Fruit fly (Drosophila melanogaster) whole organism, embryonic: Measurements from ENCODE around the gene stol.

Source experiments
- Adf1 ChIP-seq: fragments of 200-800 bp; sonication (Bioruptor generic); IDR thresholded peaks from 2 replicates; pipeline ENCODE4 v1.3.6; 2022; ENCODE audit warnings: missing biosample characterization, missing genetic modification characterization
- CG10565 ChIP-seq: fragments of 200-800 bp; sonication (Bioruptor generic); optimal IDR thresholded peaks from 3 replicates; lab custom pipeline; 2016; ENCODE audit warnings: missing biosample characterization, mild to moderate bottlenecking, missing genetic modification characterization
- CG11456 ChIP-seq: fragments of 200-800 bp; sonication (Bioruptor generic); IDR thresholded peaks from 3 replicates; pipeline ENCODE4 v1.3.6; 2022; ENCODE audit warnings: missing biosample characterization, missing genetic modification characterization
- CG12391 ChIP-seq: fragments of 200-800 bp; sonication (Bioruptor generic); optimal IDR thresholded peaks from 3 replicates; lab custom pipeline; 2018; ENCODE audit warnings: missing biosample characterization, mild to moderate bottlenecking, missing genetic modification characterization, moderate library complexity
- CG12659 ChIP-seq: fragments of 200-800 bp; sonication (Bioruptor generic); optimal IDR thresholded peaks from 3 replicates; lab custom pipeline; 2017; ENCODE audit warnings: mild to moderate bottlenecking, missing biosample characterization, missing genetic modification reagents, missing genetic modification characterization
- CG13624 ChIP-seq: fragments of 200-800 bp; sonication (Bioruptor generic); optimal IDR thresholded peaks from 2 replicates; lab custom pipeline; 2016; ENCODE audit warnings: missing biosample characterization, missing genetic modification characterization
- CG14710 ChIP-seq: fragments of 200-800 bp; sonication (Bioruptor generic); optimal IDR thresholded peaks from 3 replicates; lab custom pipeline; 2019; ENCODE audit warnings: missing biosample characterization, mild to moderate bottlenecking, missing genetic modification characterization, moderate library complexity
- CG15269 ChIP-seq: fragments of 200-800 bp; sonication (Bioruptor generic); optimal IDR thresholded peaks from 2 replicates; lab custom pipeline; 2018; ENCODE audit warnings: missing biosample characterization, mild to moderate bottlenecking, missing genetic modification characterization, moderate library complexity
- CG16779 ChIP-seq: fragments of 200-800 bp; sonication (Bioruptor generic); IDR thresholded peaks from 2 replicates; pipeline ENCODE4 v1.3.6; 2022; ENCODE audit warnings: missing biosample characterization, missing genetic modification characterization
- CG16863 ChIP-seq: fragments of 200-800 bp; sonication (Bioruptor generic); optimal IDR thresholded peaks from 3 replicates; lab custom pipeline; 2016; ENCODE audit warnings: missing biosample characterization, missing genetic modification characterization
- CG33213 ChIP-seq: fragments of 200-800 bp; sonication (Bioruptor generic); optimal IDR thresholded peaks from 3 replicates; lab custom pipeline; 2016; ENCODE audit warnings: missing biosample characterization, missing genetic modification characterization
- CG34224 ChIP-seq: fragments of 200-800 bp; sonication (Bioruptor generic); IDR thresholded peaks from 3 replicates; pipeline ENCODE4 v1.3.6; 2022; ENCODE audit warnings: missing biosample characterization, missing genetic modification characterization; ENCODE audit not compliant: partially characterized antibody
- CG6272 ChIP-seq: fragments of 200-800 bp; sonication (Bioruptor generic); IDR thresholded peaks from 2 replicates; pipeline ENCODE4 v1.3.6; 2022; ENCODE audit warnings: missing biosample characterization, missing genetic modification characterization
- CG7357 ChIP-seq: fragments of 200-800 bp; sonication (Bioruptor generic); IDR thresholded peaks from 3 replicates; pipeline ENCODE4 v1.3.6; 2022; ENCODE audit warnings: missing biosample characterization, missing genetic modification characterization
- Camta ChIP-seq: fragments of 200-800 bp; sonication (Bioruptor generic); optimal IDR thresholded peaks from 2 replicates; lab custom pipeline; 2016; ENCODE audit warnings: missing biosample characterization, missing genetic modification characterization
- CkIIα-i1 ChIP-seq: fragments of 200-800 bp; sonication (Bioruptor generic); IDR thresholded peaks from 2 replicates; pipeline ENCODE4 v1.3.6; 2022; ENCODE audit warnings: missing biosample characterization, missing genetic modification characterization
- Deaf1 ChIP-seq: fragments of 200-800 bp; optimal IDR thresholded peaks from 3 replicates; lab custom pipeline; 2019; ENCODE audit warnings: missing biosample characterization, mild to moderate bottlenecking, missing genetic modification characterization, moderate library complexity
- Dip3 ChIP-seq: fragments of 200-800 bp; sonication (Bioruptor generic); optimal IDR thresholded peaks from 3 replicates; lab custom pipeline; 2016; ENCODE audit warnings: missing biosample characterization, missing genetic modification characterization
- Elba2 ChIP-seq: fragments of 200-800 bp; sonication (Bioruptor generic); optimal IDR thresholded peaks from 3 replicates; lab custom pipeline; 2016; ENCODE audit warnings: missing biosample characterization, missing genetic modification characterization
- HHEX ChIP-seq: fragments of 200-800 bp; sonication (Bioruptor generic); optimal IDR thresholded peaks from 3 replicates; lab custom pipeline; 2017; ENCODE audit warnings: missing biosample characterization, mild to moderate bottlenecking, missing genetic modification characterization, missing genetic modification reagents
- HLH3B ChIP-seq: fragments of 200-800 bp; sonication (Bioruptor generic); IDR thresholded peaks from 2 replicates; pipeline ENCODE4 v1.3.6; 2022; ENCODE audit warnings: missing biosample characterization, missing genetic modification characterization
- Hey ChIP-seq: fragments of 200-800 bp; sonication (Bioruptor generic); optimal IDR thresholded peaks from 3 replicates; lab custom pipeline; 2018; ENCODE audit warnings: missing biosample characterization, mild to moderate bottlenecking, missing genetic modification characterization
- Hr51 ChIP-seq, 2 experiments: fragments of 200-800 bp; sonication (Bioruptor generic); optimal IDR thresholded peaks; 2 replicates in 1 of 2; 3 replicates in 1 of 2; lab custom pipeline; 2016 to 2018; ENCODE audit warnings: missing biosample characterization in 2 of 2, missing genetic modification characterization in 2 of 2, mild to moderate bottlenecking in 1 of 2, moderate library complexity in 1 of 2
- Mrtf ChIP-seq: fragments of 200-800 bp; sonication (Bioruptor generic); IDR thresholded peaks from 3 replicates; pipeline ENCODE4 v1.3.6; 2022; ENCODE audit warnings: missing biosample characterization, missing genetic modification characterization
- Nf-YB ChIP-seq: fragments of 200-800 bp; sonication (Bioruptor generic); optimal IDR thresholded peaks from 3 replicates; lab custom pipeline; 2019; ENCODE audit warnings: missing biosample characterization, mild to moderate bottlenecking, missing genetic modification characterization, moderate library complexity
- Rx ChIP-seq: fragments of 200-800 bp; sonication (Bioruptor generic); IDR thresholded peaks from 2 replicates; pipeline ENCODE4 v1.3.6; 2022; ENCODE audit warnings: missing biosample characterization, missing genetic modification characterization
- Side ChIP-seq: fragments of 200-800 bp; sonication (Bioruptor generic); optimal IDR thresholded peaks from 2 replicates; lab custom pipeline; 2016; ENCODE audit warnings: missing biosample characterization, missing genetic modification characterization
- Six4 ChIP-seq: fragments of 200-800 bp; sonication (Bioruptor generic); optimal IDR thresholded peaks from 2 replicates; lab custom pipeline; 2016; ENCODE audit warnings: missing biosample characterization, missing genetic modification characterization
- ac ChIP-seq: fragments of 200-800 bp; sonication (Bioruptor generic); optimal IDR thresholded peaks from 3 replicates; lab custom pipeline; 2017; ENCODE audit warnings: missing biosample characterization, mild to moderate bottlenecking, missing genetic modification characterization
- al ChIP-seq: fragments of 200-800 bp; sonication (Bioruptor generic); IDR thresholded peaks from 2 replicates; pipeline ENCODE4 v1.3.6; 2022; ENCODE audit warnings: missing biosample characterization, missing genetic modification characterization
- amos ChIP-seq: fragments of 200-800 bp; sonication (Bioruptor generic); IDR thresholded peaks from 2 replicates; pipeline ENCODE4 v1.3.6; 2022; ENCODE audit warnings: missing biosample characterization, missing genetic modification characterization; ENCODE audit not compliant: partially characterized antibody
- ara ChIP-seq: fragments of 200-800 bp; sonication (Bioruptor generic); IDR thresholded peaks from 2 replicates; pipeline ENCODE4 v1.3.6; 2022; ENCODE audit warnings: missing biosample characterization, missing genetic modification characterization
- ase ChIP-seq: fragments of 200-800 bp; sonication (Bioruptor generic); IDR thresholded peaks from 3 replicates; pipeline ENCODE4 v1.3.6; 2022; ENCODE audit warnings: missing biosample characterization, missing genetic modification characterization
- ash1 ChIP-seq: fragments of 200-800 bp; sonication (Bioruptor generic); optimal IDR thresholded peaks from 2 replicates; lab custom pipeline; 2018; ENCODE audit warnings: missing biosample characterization, mild to moderate bottlenecking, missing genetic modification characterization
- bbx ChIP-seq: fragments of 200-800 bp; sonication (Bioruptor generic); IDR thresholded peaks from 2 replicates; pipeline ENCODE4 v1.3.6; 2022; ENCODE audit warnings: missing biosample characterization, missing genetic modification characterization; ENCODE audit not compliant: partially characterized antibody
- corto ChIP-seq: fragments of 200-800 bp; sonication (Bioruptor generic); optimal IDR thresholded peaks from 2 replicates; lab custom pipeline; 2016; ENCODE audit warnings: missing biosample characterization, mild to moderate bottlenecking, missing genetic modification characterization, moderate library complexity
- gce ChIP-seq: fragments of 200-800 bp; sonication (Bioruptor generic); IDR thresholded peaks from 3 replicates; pipeline ENCODE4 v1.3.6; 2022; ENCODE audit warnings: missing biosample characterization, missing genetic modification characterization
- ind ChIP-seq: fragments of 200-800 bp; sonication (Bioruptor generic); optimal IDR thresholded peaks from 3 replicates; lab custom pipeline; 2016; ENCODE audit warnings: missing biosample characterization, missing genetic modification characterization
- ken ChIP-seq: fragments of 200-800 bp; sonication (Bioruptor generic); IDR thresholded peaks from 3 replicates; pipeline ENCODE4 v1.3.6; 2022; ENCODE audit warnings: missing biosample characterization, missing genetic modification characterization
- otp ChIP-seq: fragments of 200-800 bp; sonication (Bioruptor generic); IDR thresholded peaks from 3 replicates; pipeline ENCODE4, ENCODE4 v1.3.6; 2022; ENCODE audit warnings: missing biosample characterization, missing genetic modification characterization
- pb ChIP-seq: fragments of 200-800 bp; sonication (Bioruptor generic); optimal IDR thresholded peaks from 3 replicates; lab custom pipeline; 2016; ENCODE audit warnings: missing biosample characterization, missing genetic modification characterization
- peb ChIP-seq: fragments of 200-800 bp; sonication (Bioruptor generic); IDR thresholded peaks from 2 replicates; pipeline ENCODE4 v1.3.6; 2022; ENCODE audit warnings: missing biosample characterization, missing genetic modification characterization
- pfk ChIP-seq: fragments of 200-800 bp; sonication (Bioruptor generic); optimal IDR thresholded peaks from 2 replicates; lab custom pipeline; 2018; ENCODE audit warnings: missing biosample characterization, mild to moderate bottlenecking, missing genetic modification characterization, moderate library complexity
- sima ChIP-seq: fragments of 200-800 bp; sonication (Bioruptor generic); optimal IDR thresholded peaks from 2 replicates; lab custom pipeline; 2016; ENCODE audit warnings: missing biosample characterization, missing genetic modification characterization
- sisA ChIP-seq: fragments of 200-800 bp; sonication (Bioruptor generic); IDR thresholded peaks from 2 replicates; pipeline ENCODE4 v1.3.6; 2022; ENCODE audit warnings: missing biosample characterization, missing genetic modification characterization
- so ChIP-seq: fragments of 200-800 bp; sonication (Bioruptor generic); IDR thresholded peaks from 3 replicates; pipeline ENCODE4 v1.3.6; 2022; ENCODE audit warnings: missing biosample characterization, missing genetic modification characterization
- sob ChIP-seq: fragments of 200-800 bp; sonication (Bioruptor generic); IDR thresholded peaks from 2 replicates; pipeline ENCODE4 v1.3.6; 2022; ENCODE audit warnings: missing biosample characterization, missing genetic modification characterization
- tna ChIP-seq: fragments of 200-800 bp; sonication (Bioruptor generic); IDR thresholded peaks from 2 replicates; pipeline ENCODE4 v1.3.6; 2022; ENCODE audit warnings: missing biosample characterization, missing genetic modification characterization; ENCODE audit not compliant: partially characterized antibody
- toy ChIP-seq: fragments of 200-800 bp; sonication (Bioruptor generic); IDR thresholded peaks from 2 replicates; pipeline ENCODE4 v1.3.6; 2022; ENCODE audit warnings: missing biosample characterization, missing genetic modification characterization
- trem ChIP-seq: fragments of 200-800 bp; optimal IDR thresholded peaks from 3 replicates; lab custom pipeline; 2019; ENCODE audit warnings: missing biosample characterization, mild to moderate bottlenecking, missing genetic modification characterization, moderate library complexity

stol gene

dm6 chr2L:15750523-15751258, 32.6 kb upstream of the stol start, which contains the start of gene ND-B17 (continued):
- TF ChIP-seq ara (GFP tag; lab: Robert Waterston, UW) (no peak), CG11456 (GFP tag; lab: Robert Waterston, UW) (peak; percentile 82), pb (GFP tag; lab: Kevin White, UChicago) (no peak), CG7357 (GFP tag; lab: Robert Waterston, UW) (no peak), Camta (GFP tag; lab: Kevin White, UChicago) (peak; percentile 48), Nf-YB (GFP tag; lab: Kevin White, UChicago) (no peak), CG12391 (tag; lab: Kevin White, UChicago) (peak; percentile 50), HHEX (GFP tag; lab: Kevin White, UChicago) (no peak), gce (GFP tag; lab: Robert Waterston, UW) (no peak), ash1 (GFP tag; lab: Kevin White, UChicago) (no peak), CG16863 (peak; percentile 57), Hr51 (GFP tag; optimal IDR thresholded peaks at IDR 0.05; lab: Kevin White, UChicago) (peak in 1 of 2 experiments; percentile 37), ken (GFP tag; lab: Robert Waterston, UW) (peak; percentile 75), toy (GFP tag; lab: Robert Waterston, UW) (no peak), ind (GFP tag; lab: Kevin White, UChicago) (peak; percentile 5), pfk (GFP tag; lab: Kevin White, UChicago) (no peak), CG10565 (GFP tag; lab: Kevin White, UChicago) (no peak), CG13624 (peak; percentile 35), trem (tag; lab: Kevin White, UChicago) (peak; percentile 32), amos (GFP tag; lab: Robert Waterston, UW) (0 out of 2 replicates have a peak, but pooled peaks have one; percentile 10), ase (GFP tag; lab: Robert Waterston, UW) (no peak), bbx (GFP tag; lab: Robert Waterston, UW) (peak; percentile 31; the same call in 1 of the 2 replicates), CkIIα-i1 (no peak), Six4 (GFP tag; lab: Kevin White, UChicago) (peak; percentile 27), CG12659 (GFP tag; lab: Kevin White, UChicago) (peak; percentile 36), CG6272 (no peak), Rx (GFP tag; lab: Robert Waterston, UW) (0 out of 2 replicates have a peak, but pooled peaks have one; percentile 19), Adf1 (GFP tag; lab: Robert Waterston, UW) (peak; percentile 24; the same call in 1 of the 2 replicates), sima (GFP tag; lab: Kevin White, UChicago) (no peak), Side (GFP tag; lab: Kevin White, UChicago) (peak; percentile 46), ac (no peak), CG15269 (tag; lab: Kevin White, UChicago) (no peak), Dip3 (peak; percentile 20), Hey (tag; lab: Kevin White, UChicago) (no peak), HLH3B (GFP tag; lab: Robert Waterston, UW) (peak; percentile 33; the same call in 1 of the 2 replicates), CG34224 (GFP tag; lab: Robert Waterston, UW) (no peak), Mrtf (no peak; the same call in 2 of the 3 replicates), CG16779 (GFP tag; lab: Robert Waterston, UW) (no peak), al (GFP tag; lab: Robert Waterston, UW) (peak; percentile 68), so (GFP tag; lab: Robert Waterston, UW) (0 out of 3 replicates have a peak, but pooled peaks have one; percentile 7), otp (no peak), Deaf1 (tag; lab: Kevin White, UChicago) (no peak), peb (GFP tag; lab: Robert Waterston, UW) (no peak), tna (GFP tag; lab: Robert Waterston, UW) (no peak), sob (GFP tag; lab: Robert Waterston, UW) (peak; percentile 75), sisA (GFP tag; lab: Robert Waterston, UW) (peak; percentile 52), CG14710 (tag; lab: Kevin White, UChicago) (peak; percentile 23), CG33213 (GFP tag; lab: Kevin White, UChicago) (peak; percentile 37), corto (no peak), Elba2 (peak; percentile 15)
